Worm (Caenorhabditis elegans) whole organism, L4/young adult: ENCODE data around the gene F45E1.1.

Experiments used
- W03F9.2 ChIP-seq: fragments of 150-350 bp; optimal IDR thresholded peaks from 2 replicates; lab custom pipeline; 2014; ENCODE audit warnings: missing biosample characterization, missing genetic modification characterization
- dao-5 ChIP-seq: sonication (generic microtip); optimal IDR thresholded peaks from 2 replicates; lab custom pipeline; 2016; ENCODE audit warnings: missing genotype, missing genetic modification characterization, moderate library complexity, missing compliant biosample characterization
- him-1 ChIP-seq: sonication (generic microtip); optimal IDR thresholded peaks from 2 replicates; lab custom pipeline; 2016; ENCODE audit warnings: missing genotype, missing genetic modification reagents, missing genetic modification characterization, missing compliant biosample characterization

DNA sequence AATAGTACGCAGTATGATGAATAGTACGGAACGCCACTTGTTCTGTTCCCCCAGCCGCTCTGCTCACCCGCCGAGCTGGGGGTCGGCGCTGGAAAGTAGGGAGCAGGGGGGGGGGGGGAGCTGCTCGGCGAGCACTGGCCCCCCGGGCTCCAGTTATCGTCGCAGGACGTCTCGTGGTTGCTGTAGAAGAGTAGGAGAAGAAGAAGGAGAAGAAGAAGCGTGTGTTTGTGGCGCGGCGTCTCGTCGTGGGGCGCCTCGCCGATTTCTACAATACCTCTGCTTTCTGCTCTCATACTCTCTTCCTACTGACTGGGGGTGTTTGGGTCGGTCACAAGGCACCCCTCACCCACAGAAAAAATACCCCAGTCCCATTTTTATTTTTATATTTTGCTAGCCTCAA, 13.8 kb downstream of the F45E1.1 start:
- peak; percentile 58 for TF ChIP-seq him-1 (tag; lab: Kevin White, UChicago)
- TF ChIP-seq W03F9.2 (tag; lab: Kevin White, UChicago): no peak
- no peak for TF ChIP-seq dao-5 (tag; lab: Kevin White, UChicago)
